Worm (Caenorhabditis elegans) whole organism, L3 larva: Measurements from ENCODE around the gene C03B1.10.

Experiments used
- R02D3.7 ChIP-seq: fragments of 150-350 bp; optimal IDR thresholded peaks from 2 replicates; lab custom pipeline; 2014; ENCODE audit warnings: missing biosample characterization, missing genetic modification characterization
- ZK546.5 ChIP-seq: sonication (generic microtip); optimal IDR thresholded peaks from 2 replicates; lab custom pipeline; 2017; ENCODE audit warnings: missing biosample characterization, missing genetic modification characterization
- aly-2 ChIP-seq: fragments of 150-350 bp; optimal IDR thresholded peaks from 2 replicates; lab custom pipeline; 2014; ENCODE audit warnings: missing biosample characterization, missing genetic modification characterization
- ceh-16 ChIP-seq: sonication (generic microtip); optimal IDR thresholded peaks from 2 replicates; lab custom pipeline; 2017; ENCODE audit warnings: missing biosample characterization, missing genetic modification characterization
- ceh-28 ChIP-seq: fragments of 150-350 bp; optimal IDR thresholded peaks from 2 replicates; lab custom pipeline; 2014; ENCODE audit warnings: missing biosample characterization, missing genetic modification reagents, missing genetic modification characterization
- ceh-9 ChIP-seq: sonication (generic microtip); optimal IDR thresholded peaks from 2 replicates; lab custom pipeline; 2018; ENCODE audit warnings: missing biosample characterization, missing genetic modification characterization
- daf-12 ChIP-seq: fragments of 150-350 bp; optimal IDR thresholded peaks from 2 replicates; lab custom pipeline; 2014; ENCODE audit warnings: missing biosample characterization, missing genetic modification reagents, missing genetic modification characterization
- egl-27 ChIP-seq: sonication (generic microtip); optimal IDR thresholded peaks from 4 replicates; lab custom pipeline; 2017; ENCODE audit warnings: missing biosample characterization, missing genetic modification reagents, missing genetic modification characterization
- egl-5 ChIP-seq: fragments of 150-350 bp; optimal IDR thresholded peaks from 2 replicates; lab custom pipeline; 2017; ENCODE audit warnings: missing biosample characterization, missing genetic modification reagents, missing genetic modification characterization, inconsistent platforms
- elt-1 ChIP-seq: fragments of 150-350 bp; optimal IDR thresholded peaks from 2 replicates; lab custom pipeline; 2014; ENCODE audit warnings: missing biosample characterization, missing genetic modification characterization
- elt-2 ChIP-seq: sonication (generic microtip); optimal IDR thresholded peaks from 2 replicates; lab custom pipeline; 2016; ENCODE audit warnings: missing genetic modification reagents, mild to moderate bottlenecking, missing genetic modification characterization, missing compliant biosample characterization
- elt-3 ChIP-seq, 3 experiments: fragments of 150-350 bp in 1 of 3; sonication (generic microtip) in 2 of 3; optimal IDR thresholded peaks; 2 replicates in 2 of 3; 4 replicates in 1 of 3; lab custom pipeline; 2014 to 2017; ENCODE audit warnings: missing biosample characterization in 3 of 3, missing genetic modification characterization in 3 of 3
- fkh-2 ChIP-seq: fragments of 150-350 bp; optimal IDR thresholded peaks from 2 replicates; lab custom pipeline; 2014; ENCODE audit warnings: missing biosample characterization, missing genetic modification reagents, missing genetic modification characterization
- lin-15B ChIP-seq: fragments of 150-350 bp; optimal IDR thresholded peaks from 2 replicates; lab custom pipeline; 2014; ENCODE audit warnings: missing biosample characterization, missing genetic modification characterization
- lin-39 ChIP-seq: fragments of 150-350 bp; optimal IDR thresholded peaks from 2 replicates; lab custom pipeline; 2018; ENCODE audit warnings: missing biosample characterization, missing genetic modification reagents, missing genetic modification characterization
- lsy-12 ChIP-seq: sonication (generic microtip); optimal IDR thresholded peaks from 2 replicates; lab custom pipeline; 2016; ENCODE audit warnings: mild to moderate bottlenecking, missing genetic modification characterization, missing compliant biosample characterization
- mdl-1 ChIP-seq: fragments of 150-350 bp; optimal IDR thresholded peaks from 2 replicates; lab custom pipeline; 2014; ENCODE audit warnings: missing biosample characterization, missing genetic modification characterization
- nhr-11 ChIP-seq: fragments of 150-350 bp; optimal IDR thresholded peaks from 2 replicates; lab custom pipeline; 2014; ENCODE audit warnings: missing biosample characterization, missing genetic modification characterization
- nhr-12 ChIP-seq: fragments of 150-350 bp; optimal IDR thresholded peaks from 2 replicates; lab custom pipeline; 2014; ENCODE audit warnings: missing biosample characterization, missing genetic modification characterization
- nhr-23 ChIP-seq: fragments of 150-350 bp; optimal IDR thresholded peaks from 2 replicates; lab custom pipeline; 2014; ENCODE audit warnings: missing biosample characterization, missing genetic modification reagents, missing genetic modification characterization
- nhr-25 ChIP-seq: sonication (generic microtip); optimal IDR thresholded peaks from 2 replicates; lab custom pipeline; 2017; ENCODE audit warnings: missing biosample characterization, missing genetic modification characterization
- nhr-28 ChIP-seq: fragments of 150-350 bp; optimal IDR thresholded peaks from 2 replicates; lab custom pipeline; 2014; ENCODE audit warnings: missing biosample characterization, missing genetic modification characterization
- nhr-67 ChIP-seq: fragments of 150-350 bp; optimal IDR thresholded peaks from 2 replicates; lab custom pipeline; 2014; ENCODE audit warnings: missing biosample characterization, missing genetic modification characterization
- nhr-77 ChIP-seq: fragments of 150-350 bp; optimal IDR thresholded peaks from 2 replicates; lab custom pipeline; 2014; ENCODE audit warnings: missing biosample characterization, missing genetic modification characterization
- pha-4 ChIP-seq: fragments of 150-350 bp; optimal IDR thresholded peaks from 2 replicates; lab custom pipeline; 2014; ENCODE audit warnings: missing biosample characterization, missing genetic modification reagents, missing genetic modification characterization
- pqm-1 ChIP-seq: fragments of 150-350 bp; optimal IDR thresholded peaks from 2 replicates; lab custom pipeline; 2017; ENCODE audit warnings: missing biosample characterization, missing genetic modification characterization, inconsistent platforms
- sea-2 ChIP-seq: fragments of 150-350 bp; sonication (generic microtip); optimal IDR thresholded peaks from 4 replicates; lab custom pipeline; 2014; ENCODE audit warnings: missing biosample characterization, missing genetic modification reagents, missing genetic modification characterization
- skn-1 ChIP-seq: fragments of 150-350 bp; optimal IDR thresholded peaks from 2 replicates; lab custom pipeline; 2014; ENCODE audit warnings: missing biosample characterization, missing genetic modification characterization
- snpc-4 ChIP-seq: fragments of 150-350 bp; optimal IDR thresholded peaks from 2 replicates; lab custom pipeline; 2014; ENCODE audit warnings: missing biosample characterization, missing genetic modification characterization
- unc-39 ChIP-seq: sonication (generic microtip); optimal IDR thresholded peaks from 4 replicates; lab custom pipeline; 2017; ENCODE audit warnings: missing biosample characterization, missing genetic modification characterization
- unc-62 ChIP-seq: fragments of 150-350 bp; sonication (generic microtip); optimal IDR thresholded peaks from 4 replicates; lab custom pipeline; 2014; ENCODE audit warnings: missing biosample characterization, missing genetic modification reagents, missing genetic modification characterization
- ztf-11 ChIP-seq: fragments of 150-350 bp; optimal IDR thresholded peaks from 2 replicates; lab custom pipeline; 2014; ENCODE audit warnings: missing biosample characterization, missing genetic modification characterization

C03B1.10 gene

ce11 chrX:6320887-6321286 lies 36.8 kb downstream of the C03B1.10 start (continued):
- TF ChIP-seq pha-4 (tag; lab: Kevin White, UChicago), result no peak

ce11 chrX:6319546-6319945 lies 38.1 kb downstream of the C03B1.10 start, which contains the start of gene chtb-3:
TSS of gene chtb-3 (minus strand) at chrX:6319646.
- TF ChIP-seq mdl-1 (tag; lab: Kevin White, UChicago) (no peak), lin-15B (no peak), ceh-28 (tag; lab: Kevin White, UChicago) (no peak), aly-2 (no peak), nhr-12 (tag; lab: Kevin White, UChicago) (no peak), snpc-4 (tag; lab: Kevin White, UChicago) (no peak), ceh-16 (tag; lab: Kevin White, UChicago) (no peak), nhr-28 (tag; lab: Kevin White, UChicago) (no peak), nhr-11 (tag; lab: Kevin White, UChicago) (no peak), ZK546.5 (no peak), daf-12 (tag; lab: Kevin White, UChicago) (no peak), egl-27 (tag; lab: Kevin White, UChicago) (no peak), nhr-77 (tag; lab: Kevin White, UChicago) (no peak), R02D3.7 (tag; lab: Kevin White, UChicago) (no peak)

- TF ChIP-seq aly-2 (no peak), egl-27 (tag; lab: Kevin White, UChicago) (no peak), unc-62 (GFP tag; lab: Kevin White, UChicago) (no peak), snpc-4 (tag; lab: Kevin White, UChicago) (no peak), egl-5 (tag; lab: Kevin White, UChicago) (no peak), skn-1 (tag; lab: Kevin White, UChicago) (no peak), ceh-28 (tag; lab: Kevin White, UChicago) (peak; percentile 12), ZK546.5 (no peak), fkh-2 (tag; lab: Kevin White, UChicago) (no peak), elt-1 (tag; lab: Kevin White, UChicago) (no peak), pqm-1 (tag; lab: Kevin White, UChicago) (no peak), nhr-23 (tag; lab: Kevin White, UChicago) (peak; percentile 76), ceh-16 (tag; lab: Kevin White, UChicago) (no peak), lsy-12 (tag; lab: Kevin White, UChicago) (no peak), ztf-11 (tag; lab: Kevin White, UChicago) (no peak), lin-39 (tag; lab: Kevin White, UChicago) (no peak), ceh-9 (tag; lab: Kevin White, UChicago) (no peak), sea-2 (GFP tag; lab: Kevin White, UChicago) (no peak), nhr-25 (tag; lab: Kevin White, UChicago) (peak; percentile 83), unc-39 (tag; lab: Kevin White, UChicago) (no peak), nhr-67 (tag; lab: Kevin White, UChicago) (no peak), elt-3 (tag; optimal IDR thresholded peaks at IDR 0.05; lab: Kevin White, UChicago) (peak in 1 of 3 experiments; percentile 24), daf-12 (tag; lab: Kevin White, UChicago) (no peak), R02D3.7 (tag; lab: Kevin White, UChicago) (no peak), nhr-11 (tag; lab: Kevin White, UChicago) (no peak), elt-2 (tag; lab: Kevin White, UChicago) (no peak)
These were observed 38.9 kb downstream of the C03B1.10 start for ce11 chrX:6318803-6319202.

- TF ChIP-seq lin-39 (tag; lab: Kevin White, UChicago), result no peak
- TF ChIP-seq egl-27 (tag; lab: Kevin White, UChicago), result no peak
- TF ChIP-seq nhr-28 (tag; lab: Kevin White, UChicago), result no peak
- TF ChIP-seq elt-3 (tag; optimal IDR thresholded peaks at IDR 0.05; lab: Kevin White, UChicago), result no peak
- no peak for TF ChIP-seq R02D3.7 (tag; lab: Kevin White, UChicago)
- TF ChIP-seq nhr-25 (tag; lab: Kevin White, UChicago), result no peak
- no peak for TF ChIP-seq unc-62 (GFP tag; lab: Kevin White, UChicago)
- TF ChIP-seq unc-39 (tag; lab: Kevin White, UChicago), result no peak
- no peak for TF ChIP-seq egl-5 (tag; lab: Kevin White, UChicago)
These were observed 46.3 kb downstream of the C03B1.10 start, which contains the start of gene npr-38 for ce11 chrX:6311391-6311790. TSS of gene npr-38 (plus strand) at chrX:6311691.
